Worm (Caenorhabditis elegans) whole organism, L3 larva: ENCODE data around the gene serp-1.1.

Experiments used
- ama-1 ChIP-seq: fragments of 150-350 bp; optimal IDR thresholded peaks from 2 replicates; lab custom pipeline; 2018
- fkh-2 ChIP-seq: fragments of 150-350 bp; optimal IDR thresholded peaks from 2 replicates; lab custom pipeline; 2014; ENCODE audit warnings: missing biosample characterization, missing genetic modification reagents, missing genetic modification characterization
- fos-1 ChIP-seq: fragments of 150-350 bp; optimal IDR thresholded peaks from 2 replicates; lab custom pipeline; 2014; ENCODE audit warnings: missing biosample characterization, missing genetic modification characterization
- hmg-11 ChIP-seq: sonication (generic microtip); optimal IDR thresholded peaks from 2 replicates; lab custom pipeline; 2016; ENCODE audit warnings: missing genetic modification characterization, missing compliant biosample characterization
- lin-15B ChIP-seq: fragments of 150-350 bp; optimal IDR thresholded peaks from 2 replicates; lab custom pipeline; 2014; ENCODE audit warnings: missing biosample characterization, missing genetic modification characterization
- sea-2 ChIP-seq: fragments of 150-350 bp; sonication (generic microtip); optimal IDR thresholded peaks from 4 replicates; lab custom pipeline; 2014; ENCODE audit warnings: missing biosample characterization, missing genetic modification reagents, missing genetic modification characterization
- unc-62 ChIP-seq: fragments of 150-350 bp; sonication (generic microtip); optimal IDR thresholded peaks from 4 replicates; lab custom pipeline; 2014; ENCODE audit warnings: missing biosample characterization, missing genetic modification reagents, missing genetic modification characterization
- zag-1 ChIP-seq: fragments of 150-350 bp; optimal IDR thresholded peaks from 2 replicates; lab custom pipeline; 2014; ENCODE audit warnings: missing biosample characterization, missing genetic modification characterization

- TF ChIP-seq unc-62 (GFP tag; lab: Kevin White, UChicago) (no peak), zag-1 (no peak), hmg-11 (tag; lab: Kevin White, UChicago) (no peak), fos-1 (tag; lab: Kevin White, UChicago) (no peak), sea-2 (no peak), lin-15B (tag; lab: Kevin White, UChicago) (no peak), fkh-2 (tag; lab: Kevin White, UChicago) (no peak), ama-1 (lab: Kevin White, UChicago) (no peak)
Observed at ce11 chrX:15881027-15881426, 39.7 kb downstream of the serp-1.1 start.
